Fruit fly (Drosophila melanogaster) whole organism, embryonic: ENCODE results near the gene CG1943.

ENCODE experiments used
- Adf1 ChIP-seq: fragments of 200-800 bp; sonication (Bioruptor generic); IDR thresholded peaks from 2 replicates; pipeline ENCODE4 v1.3.6; 2022; ENCODE audit warnings: missing biosample characterization, missing genetic modification characterization
- Antp ChIP-seq: fragments of 200-800 bp; sonication (Bioruptor generic); optimal IDR thresholded peaks from 3 replicates; lab custom pipeline; 2016; ENCODE audit warnings: missing biosample characterization, missing genetic modification characterization
- CG1024 ChIP-seq: fragments of 200-800 bp; sonication (Bioruptor generic); IDR thresholded peaks from 2 replicates; pipeline ENCODE4 v1.3.6; 2022; ENCODE audit warnings: missing biosample characterization, missing genetic modification characterization
- CG11456 ChIP-seq: fragments of 200-800 bp; sonication (Bioruptor generic); IDR thresholded peaks from 3 replicates; pipeline ENCODE4 v1.3.6; 2022; ENCODE audit warnings: missing biosample characterization, missing genetic modification characterization
- CG11560 ChIP-seq: fragments of 200-800 bp; sonication (Bioruptor generic); IDR thresholded peaks from 3 replicates; pipeline ENCODE4 v1.3.6; 2022; ENCODE audit warnings: missing biosample characterization, missing genetic modification characterization
- CG11723 ChIP-seq: fragments of 200-800 bp; sonication (Bioruptor generic); optimal IDR thresholded peaks from 2 replicates; lab custom pipeline; 2017; ENCODE audit warnings: missing biosample characterization, mild to moderate bottlenecking, missing genetic modification characterization
- CG12104 ChIP-seq: fragments of 200-800 bp; sonication (Bioruptor generic); optimal IDR thresholded peaks from 3 replicates; lab custom pipeline; 2016; ENCODE audit warnings: missing biosample characterization, missing genetic modification characterization
- CG15514 ChIP-seq: fragments of 200-800 bp; sonication (Bioruptor generic); optimal IDR thresholded peaks from 3 replicates; lab custom pipeline; 2017; ENCODE audit warnings: missing biosample characterization, missing genetic modification characterization, mild to moderate bottlenecking, moderate library complexity, missing genetic modification reagents
- CG15696 ChIP-seq: fragments of 200-800 bp; sonication (Bioruptor generic); optimal IDR thresholded peaks from 2 replicates; lab custom pipeline; 2019; ENCODE audit warnings: missing biosample characterization, mild to moderate bottlenecking, missing genetic modification characterization, moderate library complexity
- CG16779 ChIP-seq: fragments of 200-800 bp; sonication (Bioruptor generic); IDR thresholded peaks from 2 replicates; pipeline ENCODE4 v1.3.6; 2022; ENCODE audit warnings: missing biosample characterization, missing genetic modification characterization
- CG17186 ChIP-seq: fragments of 200-800 bp; sonication (Bioruptor generic); optimal IDR thresholded peaks from 3 replicates; lab custom pipeline; 2017; ENCODE audit warnings: missing biosample characterization, missing genetic modification reagents, missing genetic modification characterization
- CG17328 ChIP-seq: fragments of 200-800 bp; sonication (Bioruptor generic); IDR thresholded peaks from 2 replicates; pipeline ENCODE4 v1.3.6; 2022; ENCODE audit warnings: missing biosample characterization, missing genetic modification characterization
- CG18476 ChIP-seq: fragments of 200-800 bp; sonication (Bioruptor generic); optimal IDR thresholded peaks from 2 replicates; lab custom pipeline; 2016; ENCODE audit warnings: missing biosample characterization, mild to moderate bottlenecking, missing genetic modification characterization
- CG2678 ChIP-seq: fragments of 200-800 bp; sonication (Bioruptor generic); optimal IDR thresholded peaks from 3 replicates; lab custom pipeline; 2019; ENCODE audit warnings: missing biosample characterization, mild to moderate bottlenecking, missing genetic modification characterization, moderate library complexity
- CG32767 ChIP-seq: fragments of 200-800 bp; sonication (Bioruptor generic); IDR thresholded peaks from 2 replicates; pipeline ENCODE4 v1.3.6; 2022; ENCODE audit warnings: missing biosample characterization, missing genetic modification characterization
- CG4404 ChIP-seq: fragments of 200-800 bp; sonication (Bioruptor generic); IDR thresholded peaks from 2 replicates; pipeline ENCODE4 v1.3.6; 2022; ENCODE audit warnings: missing biosample characterization, missing genetic modification characterization
- CG4617 ChIP-seq: fragments of 200-800 bp; sonication (Bioruptor generic); optimal IDR thresholded peaks from 3 replicates; lab custom pipeline; 2016; ENCODE audit warnings: missing biosample characterization, missing genetic modification characterization, borderline replicate concordance
- CG4854 ChIP-seq: fragments of 200-800 bp; sonication (Bioruptor generic); optimal IDR thresholded peaks from 2 replicates; lab custom pipeline; 2016; ENCODE audit warnings: missing biosample characterization, missing genetic modification characterization, inconsistent platforms
- CG6854 ChIP-seq: fragments of 200-800 bp; sonication (Bioruptor generic); optimal IDR thresholded peaks from 3 replicates; lab custom pipeline; 2017; ENCODE audit warnings: missing biosample characterization, mild to moderate bottlenecking, missing genetic modification characterization
- CG7786 ChIP-seq: fragments of 200-800 bp; sonication (Bioruptor generic); optimal IDR thresholded peaks from 2 replicates; lab custom pipeline; 2016; ENCODE audit warnings: missing biosample characterization, missing genetic modification characterization
- CG9727 ChIP-seq: fragments of 200-800 bp; sonication (Bioruptor generic); optimal IDR thresholded peaks from 3 replicates; lab custom pipeline; 2017; ENCODE audit warnings: missing biosample characterization, mild to moderate bottlenecking, missing genetic modification characterization
- Dfd ChIP-seq, 2 experiments: fragments of >200 bp; optimal IDR thresholded peaks; 2 replicates each; lab custom pipeline; 2017; ENCODE audit warnings: missing biosample characterization in 2 of 2, missing genetic modification characterization in 2 of 2
- HHEX ChIP-seq: fragments of 200-800 bp; sonication (Bioruptor generic); optimal IDR thresholded peaks from 3 replicates; lab custom pipeline; 2017; ENCODE audit warnings: missing biosample characterization, mild to moderate bottlenecking, missing genetic modification characterization, missing genetic modification reagents
- Hand ChIP-seq: fragments of 200-800 bp; sonication (Bioruptor generic); optimal IDR thresholded peaks from 2 replicates; lab custom pipeline; 2017; ENCODE audit warnings: mild to moderate bottlenecking, missing biosample characterization, missing genetic modification reagents, missing genetic modification characterization
- Hmr ChIP-seq: fragments of 200-800 bp; sonication (Bioruptor generic); optimal IDR thresholded peaks from 3 replicates; lab custom pipeline; 2017; ENCODE audit warnings: mild to moderate bottlenecking, missing biosample characterization, missing genetic modification reagents, missing genetic modification characterization
- Hmx ChIP-seq: fragments of 200-800 bp; sonication (Bioruptor generic); optimal IDR thresholded peaks from 2 replicates; lab custom pipeline; 2016; ENCODE audit warnings: missing biosample characterization, missing genetic modification characterization
- Hsf ChIP-seq: fragments of 200-800 bp; sonication (Bioruptor generic); optimal IDR thresholded peaks from 3 replicates; lab custom pipeline; 2016; ENCODE audit warnings: missing biosample characterization, missing genetic modification characterization
- Rfx ChIP-seq: fragments of 200-800 bp; sonication (Bioruptor generic); IDR thresholded peaks from 2 replicates; pipeline ENCODE4 v1.3.6; 2022; ENCODE audit warnings: missing biosample characterization, missing genetic modification characterization
- Xbp1 ChIP-seq: fragments of 200-800 bp; sonication (Bioruptor generic); optimal IDR thresholded peaks from 3 replicates; lab custom pipeline; 2016; ENCODE audit warnings: missing biosample characterization, mild to moderate bottlenecking, missing genetic modification characterization
- ato ChIP-seq: fragments of 200-800 bp; sonication (Bioruptor generic); IDR thresholded peaks from 2 replicates; pipeline ENCODE4 v1.3.6; 2022; ENCODE audit warnings: missing biosample characterization, missing genetic modification characterization; ENCODE audit not compliant: partially characterized antibody
- az2 ChIP-seq: fragments of 200-800 bp; sonication (Bioruptor generic); optimal IDR thresholded peaks from 3 replicates; lab custom pipeline; 2016; ENCODE audit warnings: missing biosample characterization, missing genetic modification characterization
- corto ChIP-seq: fragments of 200-800 bp; sonication (Bioruptor generic); optimal IDR thresholded peaks from 2 replicates; lab custom pipeline; 2016; ENCODE audit warnings: missing biosample characterization, mild to moderate bottlenecking, missing genetic modification characterization, moderate library complexity
- danr ChIP-seq: fragments of 200-800 bp; sonication (Bioruptor generic); IDR thresholded peaks from 2 replicates; pipeline ENCODE4 v1.3.6; 2022; ENCODE audit warnings: missing biosample characterization, missing genetic modification characterization
- ftz-f1 ChIP-seq: fragments of 200-800 bp; sonication (Bioruptor generic); optimal IDR thresholded peaks from 2 replicates; lab custom pipeline; 2016; ENCODE audit warnings: missing biosample characterization, missing genetic modification characterization
- grn ChIP-seq: fragments of 200-800 bp; sonication (Bioruptor generic); optimal IDR thresholded peaks from 3 replicates; lab custom pipeline; 2017; ENCODE audit warnings: missing biosample characterization, missing genetic modification characterization
- her ChIP-seq: fragments of 200-800 bp; sonication (Bioruptor generic); optimal IDR thresholded peaks from 2 replicates; lab custom pipeline; 2016; ENCODE audit warnings: missing biosample characterization, missing genetic modification characterization
- hkb ChIP-seq, 2 experiments: fragments of 200-800 bp in 1 of 2; fragments of >200 bp in 1 of 2; sonication (Bioruptor generic) in 1 of 2; IDR thresholded peaks in 1 of 2; optimal IDR thresholded peaks in 1 of 2; 2 replicates each; pipeline versions ENCODE4 v1.3.6 to Lab custom; 2017 to 2022; ENCODE audit warnings: missing biosample characterization in 1 of 2, missing genetic modification characterization in 1 of 2
- lov ChIP-seq, 2 experiments: fragments of 200-800 bp in 1 of 2; fragments of >200 bp in 1 of 2; sonication (Bioruptor generic) in 1 of 2; IDR thresholded peaks in 1 of 2; optimal IDR thresholded peaks in 1 of 2; 2 replicates in 1 of 2; 3 replicates in 1 of 2; pipeline versions ENCODE4 v1.3.6 to Lab custom; 2017 to 2022; ENCODE audit warnings: missing biosample characterization in 1 of 2, missing genetic modification characterization in 1 of 2
- mld ChIP-seq: fragments of 200-800 bp; sonication (Bioruptor generic); IDR thresholded peaks from 3 replicates; pipeline ENCODE4 v1.3.6; 2022; ENCODE audit warnings: missing biosample characterization, missing genetic modification characterization; ENCODE audit not compliant: partially characterized antibody
- nau ChIP-seq: fragments of 200-800 bp; sonication (Bioruptor generic); optimal IDR thresholded peaks from 3 replicates; lab custom pipeline; 2017; ENCODE audit warnings: missing biosample characterization, mild to moderate bottlenecking, missing genetic modification characterization, missing genetic modification reagents
- pb ChIP-seq: fragments of 200-800 bp; sonication (Bioruptor generic); optimal IDR thresholded peaks from 3 replicates; lab custom pipeline; 2016; ENCODE audit warnings: missing biosample characterization, missing genetic modification characterization
- pzg ChIP-seq: fragments of 200-800 bp; sonication (Bioruptor generic); optimal IDR thresholded peaks from 3 replicates; lab custom pipeline; 2018; ENCODE audit warnings: missing biosample characterization, mild to moderate bottlenecking, missing genetic modification characterization, moderate library complexity
- ssp ChIP-seq: fragments of 200-800 bp; sonication (Bioruptor generic); IDR thresholded peaks from 2 replicates; pipeline ENCODE4 v1.3.6; 2022; ENCODE audit warnings: missing biosample characterization, missing genetic modification characterization
- trem ChIP-seq: fragments of 200-800 bp; optimal IDR thresholded peaks from 3 replicates; lab custom pipeline; 2019; ENCODE audit warnings: missing biosample characterization, mild to moderate bottlenecking, missing genetic modification characterization, moderate library complexity
- unpg ChIP-seq: fragments of 200-800 bp; sonication (Bioruptor generic); optimal IDR thresholded peaks from 3 replicates; lab custom pipeline; 2018; ENCODE audit warnings: missing biosample characterization, mild to moderate bottlenecking, missing genetic modification characterization, moderate library complexity
- usp ChIP-seq: fragments of >200 bp; optimal IDR thresholded peaks from 2 replicates; lab custom pipeline; 2017; ENCODE audit warnings: missing biosample characterization, missing genetic modification characterization
- wdn ChIP-seq: fragments of 200-800 bp; sonication (Bioruptor generic); IDR thresholded peaks from 2 replicates; pipeline ENCODE4 v1.3.6; 2022; ENCODE audit warnings: missing biosample characterization, missing genetic modification characterization
- zf30C ChIP-seq: fragments of 200-800 bp; sonication (Bioruptor generic); optimal IDR thresholded peaks from 3 replicates; lab custom pipeline; 2018; ENCODE audit warnings: missing biosample characterization, mild to moderate bottlenecking, missing genetic modification characterization
- zfh1 ChIP-seq: fragments of 200-800 bp; sonication (Bioruptor generic); IDR thresholded peaks from 3 replicates; pipeline ENCODE4 v1.3.6; 2022; ENCODE audit warnings: missing biosample characterization, missing genetic modification characterization

CG1943 gene

DNA sequence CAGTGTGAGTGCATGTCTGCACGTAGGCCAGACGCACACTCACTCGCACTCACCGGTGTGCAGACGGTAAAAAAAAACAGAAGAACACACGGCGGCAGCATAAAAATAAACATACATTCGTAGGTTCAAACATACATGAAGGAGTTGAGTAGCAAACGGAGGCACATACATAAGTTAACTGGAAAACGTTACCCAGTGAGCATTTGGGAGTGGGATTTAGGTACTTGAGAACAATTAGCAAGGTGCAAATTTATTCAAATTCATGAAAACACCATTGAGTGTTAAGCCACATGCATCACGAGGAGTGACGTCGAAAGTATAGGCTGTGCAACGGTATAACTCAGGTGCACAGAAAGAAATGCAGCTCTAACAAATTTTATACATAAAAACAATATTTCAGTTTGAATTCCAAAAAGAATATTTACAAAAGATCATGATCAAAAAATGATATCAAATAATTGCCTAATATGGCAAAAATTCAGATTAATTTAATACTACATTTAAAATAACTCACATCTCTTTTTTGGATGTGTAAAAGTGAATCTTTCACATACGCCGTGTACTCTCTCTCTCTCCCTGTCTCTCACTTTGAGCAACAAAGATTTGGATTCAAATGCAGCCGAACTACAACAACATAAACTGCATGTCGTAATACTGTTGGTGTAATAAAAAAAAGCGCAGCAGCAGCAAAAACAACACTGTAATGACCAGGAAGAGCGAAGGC lies 34.1 kb downstream of the CG1943 start (continued):
- TF ChIP-seq CG2678 (tag; lab: Kevin White, UChicago) (peak; percentile 96), CG1024 (no peak), CG11560 (tag; lab: Robert Waterston, UW) (no peak), zf30C (GFP tag; lab: Kevin White, UChicago) (peak; percentile 98), CG11456 (no peak), hkb (optimal IDR thresholded peaks at IDR 0.05; lab: Kevin White, UChicago) (no peak), hkb (GFP tag; IDR thresholded peaks at IDR 0.05; lab: Robert Waterston, UW) (no peak), her (peak; percentile 38), CG4854 (GFP tag; lab: Kevin White, UChicago) (peak; percentile 81), Adf1 (GFP tag; lab: Robert Waterston, UW) (no peak), CG12104 (peak; percentile 92), ato (GFP tag; lab: Robert Waterston, UW) (no peak), corto (GFP tag; lab: Kevin White, UChicago) (peak; percentile 43), HHEX (GFP tag; lab: Kevin White, UChicago) (peak; percentile 85), trem (tag; lab: Kevin White, UChicago) (peak; percentile 96), mld (GFP tag; lab: Robert Waterston, UW) (no peak), CG15514 (GFP tag; lab: Kevin White, UChicago) (peak; percentile 44), ssp (GFP tag; lab: Robert Waterston, UW) (no peak), wdn (GFP tag; lab: Robert Waterston, UW) (no peak), Antp (GFP tag; lab: Kevin White, UChicago) (peak; percentile 71), usp (no peak), CG18476 (GFP tag; lab: Kevin White, UChicago) (peak; percentile 91), CG16779 (no peak), CG11723 (GFP tag; lab: Kevin White, UChicago) (peak; percentile 87), CG7786 (GFP tag; lab: Kevin White, UChicago) (peak; percentile 83), lov (optimal IDR thresholded peaks at IDR 0.05; lab: Kevin White, UChicago) (no peak), lov (GFP tag; IDR thresholded peaks at IDR 0.05; lab: Robert Waterston, UW) (no peak), Hmr (GFP tag; lab: Kevin White, UChicago) (peak; percentile 40), az2 (GFP tag; lab: Kevin White, UChicago) (peak; percentile 97), grn (GFP tag; lab: Kevin White, UChicago) (peak; percentile 58), CG15696 (tag; lab: Kevin White, UChicago) (peak; percentile 99), ftz-f1 (GFP tag; lab: Kevin White, UChicago) (no peak), CG9727 (GFP tag; lab: Kevin White, UChicago) (peak; percentile 98), Xbp1 (GFP tag; lab: Kevin White, UChicago) (peak; percentile 95), CG17186 (GFP tag; lab: Kevin White, UChicago) (peak; percentile 89), unpg (GFP tag; lab: Kevin White, UChicago) (peak; percentile 96), Rfx (GFP tag; lab: Robert Waterston, UW) (no peak), Hsf (GFP tag; lab: Kevin White, UChicago) (peak; percentile 94), CG17328 (GFP tag; lab: Robert Waterston, UW) (no peak), Dfd (GFP tag; optimal IDR thresholded peaks at IDR 0.05; lab: Kevin White, UChicago) (no peak), CG6854 (GFP tag; lab: Kevin White, UChicago) (peak; percentile 60), Hand (GFP tag; lab: Kevin White, UChicago) (peak; percentile 46), danr (GFP tag; lab: Robert Waterston, UW) (no peak), CG4404 (GFP tag; lab: Robert Waterston, UW) (no peak), pzg (GFP tag; lab: Kevin White, UChicago) (no peak), CG32767 (GFP tag; lab: Robert Waterston, UW) (no peak), pb (GFP tag; lab: Kevin White, UChicago) (peak; percentile 82), CG4617 (GFP tag; lab: Kevin White, UChicago) (peak; percentile 91), zfh1 (GFP tag; lab: Robert Waterston, UW) (no peak), Hmx (peak; percentile 77), nau (peak; percentile 79)
